Worm (Caenorhabditis elegans): ENCODE measurements around the gene W06G6.20.

ce11 chrV:16646372-16646771, 1.8 kb downstream of the W06G6.20 start, which contains the start of gene W06G6.9:
- TF ChIP-seq egl-27 (tag; optimal IDR thresholded peaks at IDR 0.05) (no peak), nhr-11 (tag; optimal IDR thresholded peaks at IDR 0.05) (no peak), sptf-1 (tag; optimal IDR thresholded peaks at IDR 0.05) (no peak), nhr-76 (tag; optimal IDR thresholded peaks at IDR 0.05) (no peak), pag-3 (tag; optimal IDR thresholded peaks at IDR 0.05; ENCODE audit: borderline replicate concordance, insufficient read depth) (no peak)

All from whole organism, L1 larva.